Fruit fly (Drosophila melanogaster): Measurements from ENCODE around the gene CG10681.

CG10681 gene

dm6 chr3L:12514762-12515215 is 13.5 kb downstream of the CG10681 start, which contains the start of the genes sti and tral (continued):
- TF ChIP-seq lola (GFP tag; optimal IDR thresholded peaks at IDR 0.05) = peak in 1 of 3 experiments; percentile 78
- TF ChIP-seq grn (GFP tag; optimal IDR thresholded peaks at IDR 0.05) = peak; percentile 40
- TF ChIP-seq tll (GFP tag; optimal IDR thresholded peaks at IDR 0.05) = no peak
- peak; percentile 67; the same call in 2 of the 3 replicates for TF ChIP-seq CG3726 (GFP tag; IDR thresholded peaks at IDR 0.05)
- peak; percentile 82 for TF ChIP-seq CG10147 (GFP tag; optimal IDR thresholded peaks at IDR 0.05)
- peak; percentile 93 for TF ChIP-seq Adf1 (GFP tag; IDR thresholded peaks at IDR 0.05)
- peak; percentile 76 for TF ChIP-seq CG15601 (tag; optimal IDR thresholded peaks at IDR 0.05)
- TF ChIP-seq Oaz (GFP tag; IDR thresholded peaks at IDR 0.05) = peak; percentile 73
- peak; percentile 89 for TF ChIP-seq ci (GFP tag; IDR thresholded peaks at IDR 0.05)
- peak; percentile 72 for TF ChIP-seq CG6813 (GFP tag; optimal IDR thresholded peaks at IDR 0.05)
- TF ChIP-seq CG8765 (GFP tag; IDR thresholded peaks at IDR 0.05) = peak; percentile 74
- TF ChIP-seq Hand (GFP tag; optimal IDR thresholded peaks at IDR 0.05) = peak; percentile 56
- TF ChIP-seq E2f2 (GFP tag; IDR thresholded peaks at IDR 0.05) = peak; percentile 99
- peak; percentile 83 for TF ChIP-seq CG10366 (GFP tag; IDR thresholded peaks at IDR 0.05)
- peak; percentile 21; the same call in 1 of the 2 replicates for TF ChIP-seq unc-4 (GFP tag; IDR thresholded peaks at IDR 0.05; ENCODE audit: partially characterized antibody)
- peak; percentile 87 for TF ChIP-seq CG12769 (tag; optimal IDR thresholded peaks at IDR 0.05)
- TF ChIP-seq CG12219 (GFP tag; optimal IDR thresholded peaks at IDR 0.05) = peak; percentile 59
- peak; percentile 24; the same call in 1 of the 2 replicates for TF ChIP-seq CG43689 (GFP tag; IDR thresholded peaks at IDR 0.05)
- no peak for TF ChIP-seq vnd (GFP tag; IDR thresholded peaks at IDR 0.05; ENCODE audit: partially characterized antibody)
- TF ChIP-seq CG16813 (GFP tag; IDR thresholded peaks at IDR 0.05; ENCODE audit: partially characterized antibody) = peak; percentile 41; the same call in 1 of the 3 replicates
- peak; percentile 23 to 76 for TF ChIP-seq bsh (GFP tag; optimal IDR thresholded peaks at IDR 0.05)
- TF ChIP-seq wek (GFP tag; optimal IDR thresholded peaks at IDR 0.05) = peak; percentile 1
- TF ChIP-seq Drgx (GFP tag; IDR thresholded peaks at IDR 0.05) = peak; percentile 49
- TF ChIP-seq CG42726 (GFP tag; IDR thresholded peaks at IDR 0.05; ENCODE audit: partially characterized antibody) = no peak; the same call in 1 of the 2 replicates
- TF ChIP-seq rib (GFP tag; IDR thresholded peaks at IDR 0.05) = peak; percentile 85
- TF ChIP-seq CG7786 (GFP tag; optimal IDR thresholded peaks at IDR 0.05) = peak; percentile 95
- peak; percentile 96 for TF ChIP-seq Antp (GFP tag; optimal IDR thresholded peaks at IDR 0.05)
- TF ChIP-seq CG7357 (GFP tag; IDR thresholded peaks at IDR 0.05) = peak; percentile 65; the same call in 2 of the 3 replicates
- TF ChIP-seq ro (GFP tag; IDR thresholded peaks at IDR 0.05) = peak; percentile 57; the same call in 1 of the 2 replicates
- peak; percentile 81 for TF ChIP-seq CG11085 (GFP tag; IDR thresholded peaks at IDR 0.05)
- TF ChIP-seq gro (GFP tag; optimal IDR thresholded peaks at IDR 0.05) = peak; percentile 95
- no peak for TF ChIP-seq CG1832 (GFP tag; optimal IDR thresholded peaks at IDR 0.05)
- peak; percentile 71 for TF ChIP-seq gcm (GFP tag; optimal IDR thresholded peaks at IDR 0.05)
- peak; percentile 84 for TF ChIP-seq CG10209 (GFP tag; optimal IDR thresholded peaks at IDR 0.05)
- peak; percentile 58 for TF ChIP-seq CG31365 (tag; optimal IDR thresholded peaks at IDR 0.05)
- no peak for TF ChIP-seq CG2199 (GFP tag; IDR thresholded peaks at IDR 0.05)
- TF ChIP-seq CG17829 (tag; optimal IDR thresholded peaks at IDR 0.05) = peak; percentile 91
- peak; percentile 62 for TF ChIP-seq CG9797 (GFP tag; optimal IDR thresholded peaks at IDR 0.05)
- peak; percentile 93 for TF ChIP-seq CG14710 (tag; optimal IDR thresholded peaks at IDR 0.05)
- TF ChIP-seq otp (GFP tag; IDR thresholded peaks at IDR 0.05) = peak; percentile 77; the same call in 1 of the 3 replicates
- TF ChIP-seq Ets97D (GFP tag; optimal IDR thresholded peaks at IDR 0.05) = peak; percentile 97
- TF ChIP-seq Asciz (GFP tag; optimal IDR thresholded peaks at IDR 0.05) = peak; percentile 40
- peak; percentile 44 for TF ChIP-seq CG3838 (GFP tag; optimal IDR thresholded peaks at IDR 0.05)
- TF ChIP-seq shn (GFP tag; optimal IDR thresholded peaks at IDR 0.05) = peak; percentile 92
- TF ChIP-seq CG15073 (GFP tag; optimal IDR thresholded peaks at IDR 0.05) = no peak
- peak; percentile 82 for TF ChIP-seq CG3163 (GFP tag; optimal IDR thresholded peaks at IDR 0.05)
- TF ChIP-seq twi (tag; optimal IDR thresholded peaks at IDR 0.05) = peak; percentile 69
- 0 out of 2 replicates have a peak, but pooled peaks have one; percentile 50 for TF ChIP-seq bowl (GFP tag; IDR thresholded peaks at IDR 0.05)
- peak; percentile 64 for TF ChIP-seq stc (GFP tag; IDR thresholded peaks at IDR 0.05)
